Fruit fly (Drosophila melanogaster) whole organism, prepupa: Measurements from ENCODE around the gene raw.
A peak's percentile ranks its signal among the peaks of the same experiment; 100 is the strongest.

ENCODE experiments used
- Blimp-1 ChIP-seq: fragments of 200-800 bp; sonication (Bioruptor generic); optimal IDR thresholded peaks from 3 replicates; lab custom pipeline; 2017; ENCODE audit warnings: missing biosample characterization, missing genetic modification characterization, mild to moderate bottlenecking, moderate library complexity, missing genetic modification reagents
- CG10631 ChIP-seq: fragments of 200-800 bp; sonication (Bioruptor generic); optimal IDR thresholded peaks from 2 replicates; lab custom pipeline; 2016; ENCODE audit warnings: missing biosample characterization, missing genetic modification characterization
- CG11294 ChIP-seq: fragments of 200-800 bp; sonication (Bioruptor generic); IDR thresholded peaks from 2 replicates; pipeline ENCODE4 v1.3.6; 2022; ENCODE audit warnings: missing biosample characterization, missing genetic modification characterization
- CG15336 ChIP-seq: fragments of 200-800 bp; sonication (Bioruptor generic); IDR thresholded peaks from 2 replicates; pipeline ENCODE4 v1.3.6; 2022; ENCODE audit warnings: missing biosample characterization, missing genetic modification characterization
- CG1621 ChIP-seq: fragments of 200-800 bp; sonication (Bioruptor generic); optimal IDR thresholded peaks from 3 replicates; lab custom pipeline; 2018; ENCODE audit warnings: missing biosample characterization, mild to moderate bottlenecking, missing genetic modification characterization
- CG16779 ChIP-seq: fragments of 200-800 bp; sonication (Bioruptor generic); optimal IDR thresholded peaks from 3 replicates; lab custom pipeline; 2017; ENCODE audit warnings: missing biosample characterization, mild to moderate bottlenecking, missing genetic modification characterization
- CG31627 ChIP-seq: fragments of 200-800 bp; sonication (Bioruptor generic); optimal IDR thresholded peaks from 3 replicates; lab custom pipeline; 2016; ENCODE audit warnings: missing biosample characterization, missing genetic modification characterization
- CG32006 ChIP-seq: fragments of 200-800 bp; sonication (Bioruptor generic); optimal IDR thresholded peaks from 3 replicates; lab custom pipeline; 2017; ENCODE audit warnings: missing biosample characterization, mild to moderate bottlenecking, missing genetic modification characterization
- CG3919 ChIP-seq: fragments of 200-800 bp; sonication (Bioruptor generic); optimal IDR thresholded peaks from 3 replicates; lab custom pipeline; 2016; ENCODE audit warnings: missing biosample characterization, missing genetic modification characterization
- CG6163 ChIP-seq: fragments of 200-800 bp; sonication (Bioruptor generic); IDR thresholded peaks from 3 replicates; pipeline ENCODE4 v1.3.6; 2022; ENCODE audit warnings: missing biosample characterization, missing genetic modification characterization
- CG6276 ChIP-seq: fragments of 200-800 bp; sonication (Bioruptor generic); optimal IDR thresholded peaks from 2 replicates; lab custom pipeline; 2017; ENCODE audit warnings: missing biosample characterization, mild to moderate bottlenecking, missing genetic modification characterization
- CG6808 ChIP-seq: fragments of 200-800 bp; sonication (Bioruptor generic); optimal IDR thresholded peaks from 3 replicates; lab custom pipeline; 2017; ENCODE audit warnings: missing biosample characterization, missing genetic modification characterization, mild to moderate bottlenecking, moderate library complexity, missing genetic modification reagents
- CG6854 ChIP-seq: fragments of 200-800 bp; sonication (Bioruptor generic); optimal IDR thresholded peaks from 2 replicates; lab custom pipeline; 2017; ENCODE audit warnings: missing biosample characterization, mild to moderate bottlenecking, missing genetic modification characterization
- CG9139 ChIP-seq: fragments of 200-800 bp; sonication (Bioruptor generic); optimal IDR thresholded peaks from 3 replicates; lab custom pipeline; 2017; ENCODE audit warnings: missing biosample characterization, mild to moderate bottlenecking, missing genetic modification characterization
- Eip75B ChIP-seq: fragments of 200-800 bp; sonication (Bioruptor generic); optimal IDR thresholded peaks from 3 replicates; lab custom pipeline; 2016; ENCODE audit warnings: missing biosample characterization, missing genetic modification characterization
- Eip78C ChIP-seq: fragments of 200-800 bp; sonication (Bioruptor generic); peaks from one replicate; lab custom pipeline; 2016; ENCODE audit warnings: missing biosample characterization, missing genetic modification characterization
- Eip93F ChIP-seq: fragments of 200-800 bp; sonication (Bioruptor generic); optimal IDR thresholded peaks from 2 replicates; lab custom pipeline; 2016; ENCODE audit warnings: missing biosample characterization, mild to moderate bottlenecking, missing genetic modification characterization
- Ets21C ChIP-seq: fragments of 200-800 bp; sonication (Bioruptor generic); optimal IDR thresholded peaks from 3 replicates; lab custom pipeline; 2016; ENCODE audit warnings: missing biosample characterization, missing genetic modification characterization
- Ets96B ChIP-seq: fragments of 200-800 bp; optimal IDR thresholded peaks from 2 replicates; lab custom pipeline; 2019; ENCODE audit warnings: missing biosample characterization, mild to moderate bottlenecking, missing genetic modification characterization, moderate library complexity
- Hr38 ChIP-seq: sonication (Bioruptor generic); optimal IDR thresholded peaks from 2 replicates; lab custom pipeline; 2016; ENCODE audit warnings: missing biosample characterization, missing genetic modification characterization
- Hr4 ChIP-seq: fragments of 200-800 bp; sonication (Bioruptor generic); optimal IDR thresholded peaks from 3 replicates; lab custom pipeline; 2016; ENCODE audit warnings: missing biosample characterization, missing genetic modification characterization
- Lpt ChIP-seq: fragments of 200-800 bp; sonication (Bioruptor generic); optimal IDR thresholded peaks from 3 replicates; lab custom pipeline; 2016; ENCODE audit warnings: missing biosample characterization, missing genetic modification characterization
- Met ChIP-seq: fragments of 200-800 bp; sonication (Bioruptor generic); optimal IDR thresholded peaks from 3 replicates; lab custom pipeline; 2016; ENCODE audit warnings: missing biosample characterization, missing genetic modification characterization
- OdsH ChIP-seq: fragments of 200-800 bp; sonication (Bioruptor generic); optimal IDR thresholded peaks from 3 replicates; lab custom pipeline; 2016; ENCODE audit warnings: missing biosample characterization, missing genetic modification characterization
- Sox102F ChIP-seq: fragments of 200-800 bp; sonication (Bioruptor generic); optimal IDR thresholded peaks from 2 replicates; lab custom pipeline; 2016; ENCODE audit warnings: missing biosample characterization, mild to moderate bottlenecking, missing genetic modification characterization
- Sox14 ChIP-seq: fragments of 200-800 bp; sonication (Bioruptor generic); optimal IDR thresholded peaks from 3 replicates; lab custom pipeline; 2016; ENCODE audit warnings: missing biosample characterization, missing genetic modification characterization
- Sox15 ChIP-seq: fragments of 200-800 bp; sonication (Bioruptor generic); optimal IDR thresholded peaks from 3 replicates; lab custom pipeline; 2016; ENCODE audit warnings: missing biosample characterization, missing genetic modification characterization
- dsx ChIP-seq: fragments of 200-800 bp; optimal IDR thresholded peaks from 3 replicates; lab custom pipeline; 2019; ENCODE audit warnings: missing biosample characterization, mild to moderate bottlenecking, missing genetic modification characterization, moderate library complexity; ENCODE audit not compliant: poor library complexity, severe bottlenecking
- eg ChIP-seq: fragments of 200-800 bp; sonication (Bioruptor generic); IDR thresholded peaks from 3 replicates; pipeline ENCODE4 v1.3.6; 2022; ENCODE audit warnings: missing biosample characterization, missing genetic modification characterization
- esn ChIP-seq: fragments of 200-800 bp; sonication (Bioruptor generic); optimal IDR thresholded peaks from 2 replicates; lab custom pipeline; 2016; ENCODE audit warnings: missing biosample characterization, mild to moderate bottlenecking, missing genetic modification characterization, moderate library complexity
- fd85E ChIP-seq: fragments of 200-800 bp; sonication (Bioruptor generic); optimal IDR thresholded peaks from 3 replicates; lab custom pipeline; 2016; ENCODE audit warnings: missing biosample characterization, missing genetic modification characterization
- fkh ChIP-seq: fragments of 200-800 bp; sonication (Bioruptor generic); optimal IDR thresholded peaks from 3 replicates; lab custom pipeline; 2017; ENCODE audit warnings: missing biosample characterization, mild to moderate bottlenecking, missing genetic modification characterization, moderate library complexity
- lz ChIP-seq: fragments of 200-800 bp; sonication (Bioruptor generic); optimal IDR thresholded peaks from 3 replicates; lab custom pipeline; 2016; ENCODE audit warnings: missing biosample characterization, missing genetic modification characterization
- net ChIP-seq: fragments of 200-800 bp; sonication (Bioruptor generic); optimal IDR thresholded peaks from 3 replicates; lab custom pipeline; 2016; ENCODE audit warnings: missing biosample characterization, missing genetic modification characterization
- spab ChIP-seq: fragments of 200-800 bp; sonication (Bioruptor generic); optimal IDR thresholded peaks from 2 replicates; lab custom pipeline; 2017; ENCODE audit warnings: missing biosample characterization, mild to moderate bottlenecking, missing genetic modification characterization, missing genetic modification reagents
- ss ChIP-seq, 2 experiments: fragments of 200-800 bp; sonication (Bioruptor generic); optimal IDR thresholded peaks; 2 replicates in 1 of 2; 3 replicates in 1 of 2; lab custom pipeline; 2017 to 2018; ENCODE audit warnings: mild to moderate bottlenecking in 2 of 2, missing biosample characterization in 2 of 2, missing genetic modification characterization in 2 of 2, moderate library complexity in 1 of 2
- svp ChIP-seq: fragments of 200-800 bp; sonication (Bioruptor generic); peaks from one replicate; lab custom pipeline; 2016; ENCODE audit warnings: missing biosample characterization, missing genetic modification characterization
- topi ChIP-seq: fragments of 200-800 bp; sonication (Bioruptor generic); optimal IDR thresholded peaks from 3 replicates; lab custom pipeline; 2016; ENCODE audit warnings: missing biosample characterization, missing genetic modification characterization
- vri ChIP-seq: fragments of 200-800 bp; sonication (Bioruptor generic); optimal IDR thresholded peaks from 3 replicates; lab custom pipeline; 2016; ENCODE audit warnings: missing biosample characterization, mild to moderate bottlenecking, missing genetic modification characterization

The raw gene

DNA sequence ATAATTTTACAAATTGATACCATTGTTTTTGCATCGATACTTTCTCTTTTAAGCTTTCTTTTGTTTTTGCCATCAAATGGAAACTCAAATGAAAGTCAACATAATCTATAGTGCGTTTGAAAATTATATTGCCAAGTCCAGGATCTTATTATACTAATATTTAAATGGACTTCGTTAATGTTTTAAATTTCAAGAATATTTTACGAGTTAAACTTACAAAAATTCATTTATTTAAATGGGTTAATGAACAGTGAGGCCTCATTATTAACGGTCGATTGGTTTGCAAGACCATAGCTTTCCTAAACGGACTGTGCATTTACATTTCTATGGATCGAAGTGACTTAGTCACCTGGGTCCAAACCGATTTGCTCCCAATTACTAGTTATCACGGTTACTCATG is 4.1 kb downstream of the raw start (continued):
- TF ChIP-seq CG31627 (no peak), Eip75B (GFP tag; lab: Kevin White, UChicago) (no peak), Met (GFP tag; lab: Kevin White, UChicago) (peak; percentile 20), Sox15 (GFP tag; lab: Kevin White, UChicago) (no peak), vri (GFP tag; lab: Kevin White, UChicago) (no peak), OdsH (GFP tag; lab: Kevin White, UChicago) (no peak)

DNA sequence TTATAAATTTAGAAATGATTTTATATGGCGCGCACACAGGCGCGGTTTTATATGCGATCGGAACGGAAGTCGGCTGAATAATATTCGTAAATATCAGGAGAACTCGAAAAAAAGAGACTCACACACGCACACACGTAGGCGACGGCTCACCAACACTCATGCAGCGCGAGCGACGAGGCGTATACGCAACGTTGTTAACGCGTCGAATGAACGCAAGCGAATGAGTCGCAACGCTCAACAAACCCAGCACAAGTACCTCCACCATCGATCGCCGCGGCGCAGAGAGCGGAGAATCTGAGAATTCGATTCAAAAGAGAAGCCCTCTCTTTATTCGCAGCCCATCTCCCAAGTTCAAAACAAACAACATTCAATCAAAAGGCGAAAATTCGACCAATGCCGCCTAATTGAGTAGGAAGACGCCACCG is 4.9 kb downstream of the raw start:
- TF ChIP-seq CG1621 (tag; lab: Kevin White, UChicago) (no peak), CG3919 (GFP tag; lab: Kevin White, UChicago) (peak; percentile 38), CG6854 (GFP tag; lab: Kevin White, UChicago) (peak; percentile 76), topi (GFP tag; lab: Kevin White, UChicago) (peak; percentile 33), Sox15 (GFP tag; lab: Kevin White, UChicago) (no peak), CG15336 (GFP tag; lab: Robert Waterston, UW) (peak; percentile 27; the same call in 1 of the 2 replicates), CG11294 (GFP tag; lab: Robert Waterston, UW) (peak; percentile 37; the same call in 1 of the 2 replicates), CG10631 (GFP tag; lab: Kevin White, UChicago) (no peak), vri (GFP tag; lab: Kevin White, UChicago) (peak; percentile 95), CG9139 (GFP tag; lab: Kevin White, UChicago) (peak; percentile 37), eg (GFP tag; lab: Robert Waterston, UW) (peak; percentile 57; the same call in 2 of the 3 replicates), Eip78C (GFP tag; lab: Kevin White, UChicago) (peak; percentile 31), CG6163 (GFP tag; lab: Robert Waterston, UW) (peak; percentile 67; the same call in 2 of the 3 replicates), CG32006 (GFP tag; lab: Kevin White, UChicago) (no peak), Lpt (GFP tag; lab: Kevin White, UChicago) (peak; percentile 58), Ets21C (peak; percentile 1), esn (GFP tag; lab: Kevin White, UChicago) (peak; percentile 47), Sox14 (GFP tag; lab: Kevin White, UChicago) (peak; percentile 62), CG6276 (GFP tag; lab: Kevin White, UChicago) (peak; percentile 43), lz (GFP tag; lab: Kevin White, UChicago) (peak; percentile 7), dsx (peak; percentile 23), ss (GFP tag; optimal IDR thresholded peaks at IDR 0.05; lab: Kevin White, UChicago) (peak; percentile 41 to 57), Sox102F (GFP tag; lab: Kevin White, UChicago) (peak; percentile 31), Hr38 (GFP tag; lab: Kevin White, UChicago) (no peak), Hr4 (GFP tag; lab: Kevin White, UChicago) (no peak), Eip93F (GFP tag; lab: Kevin White, UChicago) (peak; percentile 61), fkh (GFP tag; lab: Kevin White, UChicago) (peak; percentile 81), CG16779 (tag; lab: Kevin White, UChicago) (peak; percentile 32), spab (GFP tag; lab: Kevin White, UChicago) (no peak), Blimp-1 (GFP tag; lab: Kevin White, UChicago) (no peak), svp (GFP tag; lab: Kevin White, UChicago) (peak; percentile 58), Ets96B (tag; lab: Kevin White, UChicago) (peak; percentile 5), fd85E (GFP tag; lab: Kevin White, UChicago) (peak; percentile 37), net (GFP tag; lab: Kevin White, UChicago) (peak; percentile 47), Eip75B (GFP tag; lab: Kevin White, UChicago) (peak; percentile 26), CG6808 (GFP tag; lab: Kevin White, UChicago) (peak; percentile 19), Met (GFP tag; lab: Kevin White, UChicago) (peak; percentile 3)
